Fruit fly (Drosophila melanogaster) whole organism, embryonic: Measurements from ENCODE around the gene klar.

ENCODE experiments used
- Atf3 ChIP-seq: fragments of 200-800 bp; sonication (Bioruptor generic); optimal IDR thresholded peaks from 3 replicates; lab custom pipeline; 2016; ENCODE audit warnings: missing biosample characterization, missing genetic modification characterization
- CG10543 ChIP-seq: fragments of 200-800 bp; sonication (Bioruptor generic); optimal IDR thresholded peaks from 3 replicates; lab custom pipeline; 2017; ENCODE audit warnings: missing biosample characterization, mild to moderate bottlenecking, missing genetic modification characterization, moderate library complexity
- CG12155 ChIP-seq: fragments of 200-800 bp; sonication (Bioruptor generic); optimal IDR thresholded peaks from 3 replicates; lab custom pipeline; 2016; ENCODE audit warnings: missing biosample characterization, missing genetic modification characterization
- CG12299 ChIP-seq: fragments of 200-800 bp; sonication (Bioruptor generic); optimal IDR thresholded peaks from 2 replicates; lab custom pipeline; 2018; ENCODE audit warnings: missing biosample characterization, mild to moderate bottlenecking, missing genetic modification characterization
- CG1233 ChIP-seq: fragments of 200-800 bp; sonication (Bioruptor generic); optimal IDR thresholded peaks from 4 replicates; lab custom pipeline; 2018; ENCODE audit warnings: missing biosample characterization, mild to moderate bottlenecking, missing genetic modification characterization
- CG17186 ChIP-seq: fragments of 200-800 bp; sonication (Bioruptor generic); optimal IDR thresholded peaks from 3 replicates; lab custom pipeline; 2017; ENCODE audit warnings: missing biosample characterization, missing genetic modification reagents, missing genetic modification characterization
- CG17361 ChIP-seq: fragments of 200-800 bp; sonication (Bioruptor generic); IDR thresholded peaks from 3 replicates; pipeline ENCODE4 v1.3.6; 2022; ENCODE audit warnings: missing biosample characterization, missing genetic modification characterization
- CG1832 ChIP-seq: fragments of 200-800 bp; sonication (Bioruptor generic); optimal IDR thresholded peaks from 2 replicates; lab custom pipeline; 2017; ENCODE audit warnings: missing biosample characterization, mild to moderate bottlenecking, missing genetic modification characterization, inconsistent platforms
- CG2120 ChIP-seq: fragments of 200-800 bp; sonication (Bioruptor generic); optimal IDR thresholded peaks from 3 replicates; lab custom pipeline; 2016; ENCODE audit warnings: missing biosample characterization, missing genetic modification characterization
- CG3407 ChIP-seq: fragments of 200-800 bp; sonication (Bioruptor generic); optimal IDR thresholded peaks from 2 replicates; lab custom pipeline; 2018; ENCODE audit warnings: missing biosample characterization, mild to moderate bottlenecking, missing genetic modification characterization
- CG42726 ChIP-seq: fragments of 200-800 bp; sonication (Bioruptor generic); IDR thresholded peaks from 2 replicates; pipeline ENCODE4 v1.3.6; 2022; ENCODE audit warnings: missing biosample characterization, missing genetic modification characterization; ENCODE audit not compliant: partially characterized antibody
- CG6689 ChIP-seq: fragments of 200-800 bp; sonication (Bioruptor generic); IDR thresholded peaks from 2 replicates; pipeline ENCODE4 v1.3.6; 2022; ENCODE audit warnings: missing biosample characterization, missing genetic modification characterization
- CG6854 ChIP-seq: fragments of 200-800 bp; sonication (Bioruptor generic); optimal IDR thresholded peaks from 3 replicates; lab custom pipeline; 2017; ENCODE audit warnings: missing biosample characterization, mild to moderate bottlenecking, missing genetic modification characterization
- CG7271 ChIP-seq: fragments of 200-800 bp; sonication (Bioruptor generic); optimal IDR thresholded peaks from 2 replicates; lab custom pipeline; 2018; ENCODE audit warnings: missing biosample characterization, mild to moderate bottlenecking, missing genetic modification characterization, moderate library complexity
- CG7928 ChIP-seq: fragments of 200-800 bp; sonication (Bioruptor generic); optimal IDR thresholded peaks from 2 replicates; lab custom pipeline; 2017; ENCODE audit warnings: missing biosample characterization, mild to moderate bottlenecking, missing genetic modification characterization
- D ChIP-seq, 2 experiments: fragments of 200-800 bp in 1 of 2; fragments of >200 bp in 1 of 2; sonication (Bioruptor generic) in 1 of 2; optimal IDR thresholded peaks; 2 replicates in 1 of 2; 3 replicates in 1 of 2; lab custom pipeline; 2017; ENCODE audit warnings: mild to moderate bottlenecking in 1 of 2, missing biosample characterization in 1 of 2, missing genetic modification characterization in 1 of 2, missing genetic modification reagents in 1 of 2
- Dll ChIP-seq: fragments of 200-800 bp; sonication (Bioruptor generic); IDR thresholded peaks from 4 replicates; pipeline ENCODE4 v1.3.6; 2022; ENCODE audit warnings: missing biosample characterization, missing genetic modification characterization; ENCODE audit not compliant: partially characterized antibody
- Gsc ChIP-seq: fragments of 200-800 bp; sonication (Bioruptor generic); IDR thresholded peaks from 2 replicates; pipeline ENCODE4 v1.3.6; 2022; ENCODE audit warnings: missing biosample characterization, missing genetic modification characterization
- H2.0 ChIP-seq: fragments of 200-800 bp; sonication (Bioruptor generic); IDR thresholded peaks from 2 replicates; pipeline ENCODE4 v1.3.6; 2022; ENCODE audit warnings: missing biosample characterization, missing genetic modification characterization
- HHEX ChIP-seq: fragments of 200-800 bp; sonication (Bioruptor generic); optimal IDR thresholded peaks from 3 replicates; lab custom pipeline; 2017; ENCODE audit warnings: missing biosample characterization, mild to moderate bottlenecking, missing genetic modification characterization, missing genetic modification reagents
- HmgZ ChIP-seq: fragments of 200-800 bp; sonication (Bioruptor generic); optimal IDR thresholded peaks from 2 replicates; lab custom pipeline; 2018; ENCODE audit warnings: missing biosample characterization, mild to moderate bottlenecking, missing genetic modification characterization
- Lhr ChIP-seq: fragments of 200-800 bp; sonication (Bioruptor generic); optimal IDR thresholded peaks from 3 replicates; lab custom pipeline; 2017; ENCODE audit warnings: mild to moderate bottlenecking, missing biosample characterization, missing genetic modification reagents, missing genetic modification characterization
- NC2β ChIP-seq: fragments of 200-800 bp; sonication (Bioruptor generic); optimal IDR thresholded peaks from 2 replicates; lab custom pipeline; 2016; ENCODE audit warnings: missing biosample characterization, missing genetic modification characterization
- Neu2 ChIP-seq: fragments of 200-800 bp; sonication (Bioruptor generic); optimal IDR thresholded peaks from 3 replicates; lab custom pipeline; 2016; ENCODE audit warnings: missing biosample characterization, missing genetic modification characterization, borderline replicate concordance
- Nf-YA ChIP-seq: fragments of 200-800 bp; sonication (Bioruptor generic); IDR thresholded peaks from 2 replicates; pipeline ENCODE4 v1.3.6; 2022; ENCODE audit warnings: missing biosample characterization, missing genetic modification characterization
- Pdp1 ChIP-seq, 2 experiments: fragments of 200-800 bp; sonication (Bioruptor generic); optimal IDR thresholded peaks; 3 replicates each; lab custom pipeline; 2016; ENCODE audit warnings: missing biosample characterization in 2 of 2, missing genetic modification characterization in 2 of 2, mild to moderate bottlenecking in 1 of 2, moderate library complexity in 1 of 2
- Poxn ChIP-seq: fragments of 200-800 bp; sonication (Bioruptor generic); IDR thresholded peaks from 2 replicates; pipeline ENCODE4 v1.3.6; 2022; ENCODE audit warnings: missing biosample characterization, missing genetic modification characterization
- abd-A ChIP-seq: fragments of 200-800 bp; sonication (Bioruptor generic); optimal IDR thresholded peaks from 3 replicates; lab custom pipeline; 2019; ENCODE audit warnings: missing biosample characterization, mild to moderate bottlenecking, missing genetic modification characterization, moderate library complexity
- ac ChIP-seq: fragments of 200-800 bp; sonication (Bioruptor generic); optimal IDR thresholded peaks from 3 replicates; lab custom pipeline; 2017; ENCODE audit warnings: missing biosample characterization, mild to moderate bottlenecking, missing genetic modification characterization
- ato ChIP-seq: fragments of 200-800 bp; sonication (Bioruptor generic); IDR thresholded peaks from 2 replicates; pipeline ENCODE4 v1.3.6; 2022; ENCODE audit warnings: missing biosample characterization, missing genetic modification characterization; ENCODE audit not compliant: partially characterized antibody
- bcd ChIP-seq: fragments of 200-800 bp; sonication (Bioruptor generic); optimal IDR thresholded peaks from 2 replicates; lab custom pipeline; 2017; ENCODE audit warnings: missing biosample characterization, mild to moderate bottlenecking, missing genetic modification characterization
- disco-r ChIP-seq: fragments of 200-800 bp; sonication (Bioruptor generic); optimal IDR thresholded peaks from 2 replicates; lab custom pipeline; 2016; ENCODE audit warnings: missing biosample characterization, missing genetic modification characterization
- en ChIP-seq: fragments of 200-800 bp; sonication (Bioruptor generic); optimal IDR thresholded peaks from 2 replicates; lab custom pipeline; 2016; ENCODE audit warnings: missing biosample characterization, missing genetic modification characterization
- ftz-f1 ChIP-seq: fragments of 200-800 bp; sonication (Bioruptor generic); optimal IDR thresholded peaks from 2 replicates; lab custom pipeline; 2016; ENCODE audit warnings: missing biosample characterization, missing genetic modification characterization
- insv ChIP-seq, 2 experiments: fragments of 200-800 bp; sonication (Bioruptor generic); optimal IDR thresholded peaks; 3 replicates each; lab custom pipeline; 2016 to 2018; ENCODE audit warnings: missing biosample characterization in 2 of 2, missing genetic modification characterization in 2 of 2
- jing ChIP-seq: fragments of 200-800 bp; sonication (Bioruptor generic); optimal IDR thresholded peaks from 2 replicates; lab custom pipeline; 2018; ENCODE audit warnings: missing biosample characterization, mild to moderate bottlenecking, missing genetic modification characterization
- lov ChIP-seq, 2 experiments: fragments of 200-800 bp in 1 of 2; fragments of >200 bp in 1 of 2; sonication (Bioruptor generic) in 1 of 2; IDR thresholded peaks in 1 of 2; optimal IDR thresholded peaks in 1 of 2; 2 replicates in 1 of 2; 3 replicates in 1 of 2; pipeline versions ENCODE4 v1.3.6 to Lab custom; 2017 to 2022; ENCODE audit warnings: missing biosample characterization in 1 of 2, missing genetic modification characterization in 1 of 2
- maf-S ChIP-seq: fragments of 200-800 bp; sonication (Bioruptor generic); optimal IDR thresholded peaks from 2 replicates; lab custom pipeline; 2016; ENCODE audit warnings: missing biosample characterization, missing genetic modification characterization
- odd ChIP-seq: fragments of 200-800 bp; sonication (Bioruptor generic); optimal IDR thresholded peaks from 2 replicates; lab custom pipeline; 2017; ENCODE audit warnings: missing biosample characterization, mild to moderate bottlenecking, missing genetic modification characterization
- pita ChIP-seq: fragments of 200-800 bp; sonication (Bioruptor generic); optimal IDR thresholded peaks from 2 replicates; lab custom pipeline; 2017; ENCODE audit warnings: missing biosample characterization, mild to moderate bottlenecking, missing genetic modification characterization
- psq ChIP-seq: fragments of 200-800 bp; sonication (Bioruptor generic); optimal IDR thresholded peaks from 2 replicates; lab custom pipeline; 2017; ENCODE audit warnings: missing biosample characterization, missing genetic modification characterization
- sob ChIP-seq: fragments of 200-800 bp; sonication (Bioruptor generic); IDR thresholded peaks from 2 replicates; pipeline ENCODE4 v1.3.6; 2022; ENCODE audit warnings: missing biosample characterization, missing genetic modification characterization
- tgo ChIP-seq: fragments of 200-800 bp; sonication (Bioruptor generic); IDR thresholded peaks from 3 replicates; pipeline ENCODE4 v1.3.6; 2022; ENCODE audit warnings: missing biosample characterization, missing genetic modification characterization
- tin ChIP-seq: fragments of 200-800 bp; sonication (Bioruptor generic); optimal IDR thresholded peaks from 3 replicates; lab custom pipeline; 2016; ENCODE audit warnings: missing biosample characterization, missing genetic modification characterization
- tup ChIP-seq: fragments of 200-800 bp; sonication (Bioruptor generic); optimal IDR thresholded peaks from 2 replicates; lab custom pipeline; 2016; ENCODE audit warnings: missing biosample characterization, mild to moderate bottlenecking, missing genetic modification characterization, moderate library complexity
- wdn ChIP-seq: fragments of 200-800 bp; sonication (Bioruptor generic); IDR thresholded peaks from 2 replicates; pipeline ENCODE4 v1.3.6; 2022; ENCODE audit warnings: missing biosample characterization, missing genetic modification characterization
- wor ChIP-seq: fragments of 200-800 bp; sonication (Bioruptor generic); IDR thresholded peaks from 2 replicates; pipeline ENCODE4 v1.3.6; 2022; ENCODE audit warnings: missing biosample characterization, missing genetic modification characterization

Gene klar

DNA sequence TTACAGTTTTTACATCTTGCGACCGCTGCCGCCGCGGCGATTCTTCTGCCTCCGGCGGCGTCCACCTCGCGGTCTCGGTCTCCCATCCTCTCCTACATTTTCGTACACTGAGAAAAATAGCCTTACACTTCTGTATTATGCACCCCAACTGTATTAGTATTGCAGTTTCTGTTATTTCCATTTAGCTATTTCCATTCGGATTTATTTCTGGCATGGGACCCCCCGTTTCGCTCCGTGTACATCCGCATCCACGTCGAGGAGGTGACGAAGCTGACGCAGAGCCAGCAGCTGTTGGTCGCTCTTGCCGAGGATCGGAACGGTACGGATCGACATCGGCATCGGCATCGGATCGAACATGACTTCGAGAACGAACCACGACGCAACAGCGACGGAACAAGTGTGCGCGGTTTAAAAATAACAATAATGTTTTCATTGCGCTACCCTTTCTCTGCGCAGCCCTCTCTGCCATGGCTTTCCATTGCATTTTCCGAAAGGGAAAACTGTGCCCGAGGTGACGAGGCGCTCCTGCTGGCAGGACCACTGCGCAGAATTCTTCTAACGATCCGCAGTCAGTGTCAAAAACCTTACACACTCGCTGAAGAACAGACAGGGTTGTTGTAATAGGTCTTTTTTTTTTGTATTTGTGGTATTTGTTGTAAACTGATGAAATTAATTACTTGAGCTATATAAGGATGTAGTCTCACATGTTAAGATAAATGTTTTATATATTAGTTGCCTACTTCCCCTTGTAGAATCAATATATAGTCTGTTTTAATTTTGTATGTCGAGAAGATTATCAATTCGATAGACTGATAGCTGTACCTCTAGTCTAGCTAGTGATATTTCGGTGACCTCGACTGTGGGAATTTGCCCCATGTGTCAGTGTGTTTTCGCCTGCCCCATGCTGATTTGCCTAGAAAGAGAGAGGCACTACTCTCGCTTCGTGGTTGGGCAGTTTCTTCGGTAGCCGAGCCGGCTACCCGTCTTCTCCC, 49.2 kb upstream of the klar start (continued):
- TF ChIP-seq pita (no peak), tgo (GFP tag; lab: Robert Waterston, UW) (peak; percentile 90), Gsc (GFP tag; lab: Robert Waterston, UW) (peak; percentile 77), ftz-f1 (GFP tag; lab: Kevin White, UChicago) (peak; percentile 55), H2.0 (GFP tag; lab: Robert Waterston, UW) (peak; percentile 92), sob (peak; percentile 93), D (optimal IDR thresholded peaks at IDR 0.05; lab: Kevin White, UChicago) (no peak), D (GFP tag; optimal IDR thresholded peaks at IDR 0.05; lab: Kevin White, UChicago) (peak; percentile 86), HmgZ (tag; lab: Kevin White, UChicago) (peak; percentile 88), CG12155 (GFP tag; lab: Kevin White, UChicago) (peak; percentile 87), insv (GFP tag; optimal IDR thresholded peaks at IDR 0.05; lab: Kevin White, UChicago) (peak; percentile 31 to 40), tup (GFP tag; lab: Kevin White, UChicago) (peak; percentile 85), CG7928 (GFP tag; lab: Kevin White, UChicago) (peak; percentile 60), maf-S (peak; percentile 91), CG6689 (GFP tag; lab: Robert Waterston, UW) (peak; percentile 88), odd (GFP tag; lab: Kevin White, UChicago) (no peak), CG12299 (tag; lab: Kevin White, UChicago) (peak; percentile 71), ato (GFP tag; lab: Robert Waterston, UW) (no peak), Nf-YA (peak; percentile 75), CG6854 (GFP tag; lab: Kevin White, UChicago) (peak; percentile 78), Dll (GFP tag; lab: Robert Waterston, UW) (no peak), psq (GFP tag; lab: Kevin White, UChicago) (peak; percentile 24), en (GFP tag; lab: Kevin White, UChicago) (peak; percentile 87), HHEX (peak; percentile 88), lov (optimal IDR thresholded peaks at IDR 0.05; lab: Kevin White, UChicago) (no peak), lov (GFP tag; IDR thresholded peaks at IDR 0.05; lab: Robert Waterston, UW) (peak; percentile 94), Neu2 (GFP tag; lab: Kevin White, UChicago) (peak; percentile 71), CG17186 (GFP tag; lab: Kevin White, UChicago) (peak; percentile 37), CG2120 (GFP tag; lab: Kevin White, UChicago) (peak; percentile 92), bcd (peak; percentile 91), CG1233 (GFP tag; lab: Kevin White, UChicago) (peak; percentile 80), CG1832 (peak; percentile 24), abd-A (tag; lab: Kevin White, UChicago) (peak; percentile 13), CG10543 (GFP tag; lab: Kevin White, UChicago) (peak; percentile 95), CG7271 (no peak), Poxn (peak; percentile 75), Pdp1 (GFP tag; optimal IDR thresholded peaks at IDR 0.05; lab: Kevin White, UChicago) (peak; percentile 87 to 92), Atf3 (GFP tag; lab: Kevin White, UChicago) (peak; percentile 88), NC2β (peak; percentile 87), CG42726 (GFP tag; lab: Robert Waterston, UW) (no peak), Lhr (GFP tag; lab: Kevin White, UChicago) (peak; percentile 71), jing (peak; percentile 78), tin (GFP tag; lab: Kevin White, UChicago) (peak; percentile 93), CG3407 (GFP tag; lab: Kevin White, UChicago) (peak; percentile 77), disco-r (GFP tag; lab: Kevin White, UChicago) (peak; percentile 90), ac (GFP tag; lab: Kevin White, UChicago) (peak; percentile 71), wor (GFP tag; lab: Robert Waterston, UW) (peak; percentile 67), CG17361 (GFP tag; lab: Robert Waterston, UW) (peak; percentile 77), wdn (peak; percentile 86)
